Fruit fly (Drosophila melanogaster): ENCODE data around the gene RunxA.

RunxA gene

DNA sequence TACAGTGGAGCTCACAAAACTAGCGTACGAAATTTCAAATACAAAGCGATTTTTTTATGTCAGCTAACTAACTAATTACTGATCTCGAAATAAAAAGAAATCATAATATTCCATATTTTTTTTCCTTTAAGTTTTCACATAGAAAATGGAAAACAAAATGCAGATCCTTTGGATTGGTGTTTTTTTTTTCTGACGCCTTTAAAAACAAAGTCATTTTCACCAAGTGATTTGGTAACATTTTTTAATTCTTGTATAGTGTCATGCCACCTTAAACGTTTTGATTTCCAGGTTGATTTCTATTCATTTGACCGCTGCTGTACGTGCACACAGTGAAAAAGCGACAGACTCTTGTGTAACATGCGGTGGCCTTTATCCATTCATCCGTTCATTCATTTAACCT is 7.6 kb upstream of the RunxA start (continued):
- no peak for TF ChIP-seq B-H2 (GFP tag; optimal IDR thresholded peaks at IDR 0.05)
- peak; percentile 5 for TF ChIP-seq CG6813 (GFP tag; optimal IDR thresholded peaks at IDR 0.05)
- peak; percentile 21 for TF ChIP-seq Mes4 (GFP tag; optimal IDR thresholded peaks at IDR 0.05)
- TF ChIP-seq Lim3 (GFP tag; IDR thresholded peaks at IDR 0.05): no peak
- peak; percentile 50 for TF ChIP-seq CG10267 (tag; optimal IDR thresholded peaks at IDR 0.05)
- no peak for TF ChIP-seq hbn (GFP tag; IDR thresholded peaks at IDR 0.05; ENCODE audit: partially characterized antibody)
- TF ChIP-seq ash1 (GFP tag; optimal IDR thresholded peaks at IDR 0.05): no peak
- TF ChIP-seq ind (GFP tag; optimal IDR thresholded peaks at IDR 0.05): peak; percentile 51
- TF ChIP-seq PHDP (tag; optimal IDR thresholded peaks at IDR 0.05): peak; percentile 30
- TF ChIP-seq emc (GFP tag; optimal IDR thresholded peaks at IDR 0.05): no peak
- no peak for TF ChIP-seq CG7928 (GFP tag; optimal IDR thresholded peaks at IDR 0.05)
- peak; percentile 46 for TF ChIP-seq CG13775 (GFP tag; optimal IDR thresholded peaks at IDR 0.05)
- TF ChIP-seq bowl (GFP tag; IDR thresholded peaks at IDR 0.05): no peak
- TF ChIP-seq Hr39 (optimal IDR thresholded peaks at IDR 0.05): no peak
- TF ChIP-seq ara (GFP tag; IDR thresholded peaks at IDR 0.05): no peak
- no peak for TF ChIP-seq gro (GFP tag; optimal IDR thresholded peaks at IDR 0.05)
- 0 out of 2 replicates have a peak, but pooled peaks have one; percentile 14 for TF ChIP-seq sob (GFP tag; IDR thresholded peaks at IDR 0.05)
- TF ChIP-seq crc (GFP tag; optimal IDR thresholded peaks at IDR 0.05): no peak
- no peak for TF ChIP-seq CG12071 (GFP tag; optimal IDR thresholded peaks at IDR 0.05)
- peak; percentile 69; the same call in 1 of the 2 replicates for TF ChIP-seq CG31441 (GFP tag; IDR thresholded peaks at IDR 0.05)
- TF ChIP-seq gce (GFP tag; IDR thresholded peaks at IDR 0.05): no peak
- TF ChIP-seq Mrtf (GFP tag; IDR thresholded peaks at IDR 0.05): no peak
- peak in 1 of 3 experiments; percentile 9 for TF ChIP-seq lola (GFP tag; optimal IDR thresholded peaks at IDR 0.05)
- no peak for TF ChIP-seq Gsc (GFP tag; IDR thresholded peaks at IDR 0.05)
- no peak for TF ChIP-seq sc (optimal IDR thresholded peaks at IDR 0.05)
- TF ChIP-seq sc (GFP tag; optimal IDR thresholded peaks at IDR 0.05): no peak
- TF ChIP-seq CG3281 (GFP tag; optimal IDR thresholded peaks at IDR 0.05): peak; percentile 61
- TF ChIP-seq CG6175 (GFP tag; IDR thresholded peaks at IDR 0.05): no peak
- no peak for TF ChIP-seq oc (tag; optimal IDR thresholded peaks at IDR 0.05)
- peak; percentile 14 for TF ChIP-seq Chrac-16 (GFP tag; optimal IDR thresholded peaks at IDR 0.05)
- no peak for TF ChIP-seq CG3838 (GFP tag; optimal IDR thresholded peaks at IDR 0.05)
- TF ChIP-seq klu (GFP tag; IDR thresholded peaks at IDR 0.05): 0 out of 2 replicates have a peak, but pooled peaks have one; percentile 14
- peak; percentile 9 for TF ChIP-seq CG6654 (GFP tag; optimal IDR thresholded peaks at IDR 0.05)
- no peak for TF ChIP-seq CG15479 (GFP tag; optimal IDR thresholded peaks at IDR 0.05)
- peak; percentile 68 for TF ChIP-seq fd96Cb (tag; optimal IDR thresholded peaks at IDR 0.05)
- TF ChIP-seq pnt (GFP tag; optimal IDR thresholded peaks at IDR 0.05): peak; percentile 36
- TF ChIP-seq Opbp (GFP tag; IDR thresholded peaks at IDR 0.05; ENCODE audit: partially characterized antibody): no peak
- peak; percentile 14 for TF ChIP-seq jumu (GFP tag; optimal IDR thresholded peaks at IDR 0.05)
- TF ChIP-seq Sox102F (GFP tag; optimal IDR thresholded peaks at IDR 0.05): peak; percentile 42
- TF ChIP-seq CG32532 (GFP tag; IDR thresholded peaks at IDR 0.05): no peak
- no peak for TF ChIP-seq Fer1 (GFP tag; optimal IDR thresholded peaks at IDR 0.05)
- peak; percentile 13 for TF ChIP-seq slp2 (GFP tag; optimal IDR thresholded peaks at IDR 0.05)
- peak; percentile 40 for TF ChIP-seq CG12659 (GFP tag; optimal IDR thresholded peaks at IDR 0.05)
- TF ChIP-seq jigr1 (GFP tag; IDR thresholded peaks at IDR 0.05): no peak
- TF ChIP-seq CG15269 (tag; optimal IDR thresholded peaks at IDR 0.05): peak; percentile 66
- TF ChIP-seq CG31224 (GFP tag; IDR thresholded peaks at IDR 0.05): no peak
- TF ChIP-seq CG6791 (GFP tag; IDR thresholded peaks at IDR 0.05; ENCODE audit: partially characterized antibody): no peak
- no peak for TF ChIP-seq Oaz (GFP tag; IDR thresholded peaks at IDR 0.05)
- TF ChIP-seq tin (GFP tag; optimal IDR thresholded peaks at IDR 0.05): peak; percentile 18
- no peak for TF ChIP-seq zen (tag; optimal IDR thresholded peaks at IDR 0.05)
- TF ChIP-seq maf-S (GFP tag; optimal IDR thresholded peaks at IDR 0.05): no peak
- TF ChIP-seq CG2199 (GFP tag; IDR thresholded peaks at IDR 0.05): no peak

Data from whole organism, embryonic.